Fruit fly (Drosophila melanogaster): ENCODE data around the gene aln.

DNA sequence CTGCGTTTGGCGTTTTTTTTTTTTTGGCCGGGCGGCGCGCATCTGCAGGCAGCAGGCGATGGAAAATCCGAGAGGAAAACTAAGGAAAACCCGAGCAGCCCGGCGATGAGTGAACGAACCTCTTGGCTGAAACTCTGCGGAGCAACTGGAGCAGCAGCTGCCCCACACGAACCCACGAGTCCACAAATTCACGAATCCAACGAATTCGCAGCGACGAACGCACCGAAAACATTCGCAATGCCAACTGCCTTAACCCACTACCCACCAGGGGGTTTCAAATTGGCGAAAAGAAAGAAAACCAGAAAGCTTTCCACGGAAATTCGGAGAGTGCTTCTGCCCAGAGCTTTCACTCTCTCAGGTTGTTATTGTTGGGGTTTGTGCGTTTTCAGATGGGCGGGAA, 29.0 kb downstream of the aln start:
- no peak for TF ChIP-seq CG8478 (optimal IDR thresholded peaks at IDR 0.05)
- TF ChIP-seq CTCF (optimal IDR thresholded peaks at IDR 0.05), result no peak

All from S2 (cell line).